Fruit fly (Drosophila melanogaster): ENCODE data around the gene CG43145.

Gene CG43145

DNA sequence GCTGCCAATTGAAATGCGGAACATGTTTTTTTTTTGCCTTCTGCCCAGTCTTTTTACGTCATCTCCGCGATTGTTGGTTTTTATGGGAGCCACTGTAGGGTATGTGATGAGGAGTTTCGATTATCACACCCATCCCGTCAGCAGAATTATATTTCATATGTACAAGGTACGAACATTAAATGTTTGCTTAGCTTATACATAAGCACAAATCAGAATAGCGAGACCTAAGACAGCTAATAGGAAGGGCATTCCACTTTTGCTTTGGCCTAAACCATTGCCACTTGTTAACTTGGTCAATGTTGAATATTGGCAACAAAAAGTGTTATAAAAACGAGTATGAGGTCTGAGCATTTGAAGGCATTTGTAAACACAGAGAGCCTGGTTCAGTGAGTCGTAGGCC lies 1.6 kb downstream of the CG43145 start, which contains the start of gene CG2816 (continued):
- 0 out of 2 replicates have a peak, but pooled peaks have one; percentile 22 for TF ChIP-seq CG17328 (GFP tag; IDR thresholded peaks at IDR 0.05)
- TF ChIP-seq ato (GFP tag; IDR thresholded peaks at IDR 0.05; ENCODE audit: partially characterized antibody), result no peak
- no peak for TF ChIP-seq CG8281 (tag; optimal IDR thresholded peaks at IDR 0.05)
- peak; percentile 41; the same call in 1 of the 2 replicates for TF ChIP-seq E2f2 (GFP tag; IDR thresholded peaks at IDR 0.05)
- TF ChIP-seq CG12659 (GFP tag; optimal IDR thresholded peaks at IDR 0.05), result peak; percentile 66
- no peak for TF ChIP-seq CG17912 (GFP tag; optimal IDR thresholded peaks at IDR 0.05)
- TF ChIP-seq nom (GFP tag; optimal IDR thresholded peaks at IDR 0.05), result no peak
- TF ChIP-seq gro (GFP tag; optimal IDR thresholded peaks at IDR 0.05), result peak; percentile 96
- no peak for TF ChIP-seq eyg (GFP tag; optimal IDR thresholded peaks at IDR 0.05)
- TF ChIP-seq Doc3 (GFP tag; IDR thresholded peaks at IDR 0.05; ENCODE audit: partially characterized antibody), result no peak
- TF ChIP-seq p53 (GFP tag; optimal IDR thresholded peaks at IDR 0.05), result no peak
- no peak for TF ChIP-seq CG10959 (GFP tag; IDR thresholded peaks at IDR 0.05)
- TF ChIP-seq CG10543 (GFP tag; optimal IDR thresholded peaks at IDR 0.05), result peak; percentile 69
- peak; percentile 35 for TF ChIP-seq ftz-f1 (GFP tag; optimal IDR thresholded peaks at IDR 0.05)
- TF ChIP-seq CG8089 (GFP tag; optimal IDR thresholded peaks at IDR 0.05), result peak; percentile 22
- no peak for TF ChIP-seq CG1602 (GFP tag; optimal IDR thresholded peaks at IDR 0.05)
- peak; percentile 11 for TF ChIP-seq Mad (GFP tag; optimal IDR thresholded peaks at IDR 0.05)
- TF ChIP-seq Meics (GFP tag; optimal IDR thresholded peaks at IDR 0.05), result peak; percentile 44
- peak; percentile 86 for TF ChIP-seq lbe (GFP tag; optimal IDR thresholded peaks at IDR 0.05)
- no peak for TF ChIP-seq bsh (GFP tag; optimal IDR thresholded peaks at IDR 0.05)
- peak; percentile 76 for TF ChIP-seq H2.0 (GFP tag; IDR thresholded peaks at IDR 0.05)
- TF ChIP-seq abd-A (tag; optimal IDR thresholded peaks at IDR 0.05), result no peak
- no peak for TF ChIP-seq CG42726 (GFP tag; IDR thresholded peaks at IDR 0.05; ENCODE audit: partially characterized antibody)
- no peak for TF ChIP-seq Dfd (GFP tag; optimal IDR thresholded peaks at IDR 0.05)
- TF ChIP-seq TFAM (GFP tag; optimal IDR thresholded peaks at IDR 0.05), result no peak
- peak; percentile 81 for TF ChIP-seq gem (tag; optimal IDR thresholded peaks at IDR 0.05)
- no peak for TF ChIP-seq odd (GFP tag; optimal IDR thresholded peaks at IDR 0.05)
- TF ChIP-seq zen (tag; optimal IDR thresholded peaks at IDR 0.05), result no peak
- TF ChIP-seq sens (GFP tag), result peak; percentile 78
- TF ChIP-seq CG32772 (GFP tag; IDR thresholded peaks at IDR 0.05), result peak; percentile 45; the same call in 1 of the 2 replicates
- TF ChIP-seq sqz (GFP tag; optimal IDR thresholded peaks at IDR 0.05), result no peak
- no peak for TF ChIP-seq nau (GFP tag; optimal IDR thresholded peaks at IDR 0.05)
- no peak; the same call in 1 of the 2 replicates for TF ChIP-seq ranshi (GFP tag; IDR thresholded peaks at IDR 0.05)
- no peak for TF ChIP-seq Lim3 (GFP tag; IDR thresholded peaks at IDR 0.05)
- no peak for TF ChIP-seq tup (GFP tag; optimal IDR thresholded peaks at IDR 0.05)
- peak; percentile 44 for TF ChIP-seq CG18011 (GFP tag; optimal IDR thresholded peaks at IDR 0.05)
- TF ChIP-seq CG13894 (tag; optimal IDR thresholded peaks at IDR 0.05), result no peak
- no peak for TF ChIP-seq mld (GFP tag; IDR thresholded peaks at IDR 0.05; ENCODE audit: partially characterized antibody)
- peak; percentile 63; the same call in 1 of the 2 replicates for TF ChIP-seq CG14441 (GFP tag; IDR thresholded peaks at IDR 0.05)
- TF ChIP-seq Dip2 (GFP tag; IDR thresholded peaks at IDR 0.05), result no peak
- TF ChIP-seq eve (GFP tag; optimal IDR thresholded peaks at IDR 0.05), result peak in 1 of 2 experiments; percentile 28
- TF ChIP-seq Side (GFP tag; optimal IDR thresholded peaks at IDR 0.05), result peak; percentile 38
- TF ChIP-seq az2 (GFP tag; optimal IDR thresholded peaks at IDR 0.05), result peak; percentile 40
- TF ChIP-seq row (GFP tag; IDR thresholded peaks at IDR 0.05), result peak; percentile 84
- TF ChIP-seq luna (GFP tag; optimal IDR thresholded peaks at IDR 0.05), result peak; percentile 80
- TF ChIP-seq shn (GFP tag; optimal IDR thresholded peaks at IDR 0.05), result peak; percentile 67
- TF ChIP-seq CG2875 (GFP tag; optimal IDR thresholded peaks at IDR 0.05), result no peak
- peak; percentile 89 for TF ChIP-seq CG11247 (GFP tag; IDR thresholded peaks at IDR 0.05)
- no peak for TF ChIP-seq CG3838 (GFP tag; optimal IDR thresholded peaks at IDR 0.05)
- TF ChIP-seq exex (tag; optimal IDR thresholded peaks at IDR 0.05), result no peak
- peak; percentile 38 for TF ChIP-seq bcd (GFP tag; optimal IDR thresholded peaks at IDR 0.05)
